Fruit fly (Drosophila melanogaster): ENCODE data around the gene CG15561.
A peak's percentile ranks its signal among the peaks of the same experiment; 100 is the strongest.

CG15561 gene

dm6 chr3R:31215830-31216229 is at the start of gene CG15561:
Gene CG15561 (minus strand): TSS chr3R:31215942.
- TF ChIP-seq Ptx1 (GFP tag; IDR thresholded peaks at IDR 0.05) (no peak), oc (tag; optimal IDR thresholded peaks at IDR 0.05) (no peak), Sox100B (GFP tag; optimal IDR thresholded peaks at IDR 0.05) (no peak), CG16815 (GFP tag; optimal IDR thresholded peaks at IDR 0.05) (no peak), dan (GFP tag; IDR thresholded peaks at IDR 0.05) (no peak), CG12236 (GFP tag; optimal IDR thresholded peaks at IDR 0.05) (peak; percentile 20), CG11723 (GFP tag; optimal IDR thresholded peaks at IDR 0.05) (no peak), Bteb2 (GFP tag; optimal IDR thresholded peaks at IDR 0.05) (no peak), zfh2 (GFP tag; optimal IDR thresholded peaks at IDR 0.05) (peak; percentile 35), CG17328 (GFP tag; IDR thresholded peaks at IDR 0.05) (no peak), HmgZ (tag; optimal IDR thresholded peaks at IDR 0.05) (peak; percentile 81), fd3F (GFP tag; optimal IDR thresholded peaks at IDR 0.05) (peak; percentile 5), CG11504 (tag; optimal IDR thresholded peaks at IDR 0.05) (no peak), zen (tag; optimal IDR thresholded peaks at IDR 0.05) (peak; percentile 43), Blimp-1 (GFP tag; optimal IDR thresholded peaks at IDR 0.05) (no peak), ttk (GFP tag; IDR thresholded peaks at IDR 0.05) (no peak), wdn (GFP tag; IDR thresholded peaks at IDR 0.05) (no peak), CG12942 (GFP tag; optimal IDR thresholded peaks at IDR 0.05) (peak; percentile 9), Awh (GFP tag; IDR thresholded peaks at IDR 0.05) (no peak), CG4360 (GFP tag; IDR thresholded peaks at IDR 0.05) (no peak), Dip2 (GFP tag; IDR thresholded peaks at IDR 0.05) (no peak), Hsf (GFP tag; optimal IDR thresholded peaks at IDR 0.05) (peak; percentile 30), CG14050 (GFP tag; IDR thresholded peaks at IDR 0.05) (no peak), crp (GFP tag; optimal IDR thresholded peaks at IDR 0.05) (peak in 1 of 2 experiments; percentile 2), CG10366 (GFP tag; IDR thresholded peaks at IDR 0.05) (no peak), Dek (tag; optimal IDR thresholded peaks at IDR 0.05) (no peak), GATAe (GFP tag; conservative IDR thresholded peaks at IDR 0.05) (no peak), ATbp (GFP tag; optimal IDR thresholded peaks at IDR 0.05) (no peak), sisA (GFP tag; IDR thresholded peaks at IDR 0.05) (no peak), Xbp1 (GFP tag; optimal IDR thresholded peaks at IDR 0.05) (peak; percentile 30), wek (GFP tag; optimal IDR thresholded peaks at IDR 0.05) (peak; percentile 53), hth (optimal IDR thresholded peaks at IDR 0.05) (no peak), CG18476 (GFP tag; optimal IDR thresholded peaks at IDR 0.05) (no peak), CG10565 (GFP tag; optimal IDR thresholded peaks at IDR 0.05) (no peak), pho (GFP tag; optimal IDR thresholded peaks at IDR 0.05) (peak; percentile 2), CG15269 (tag; optimal IDR thresholded peaks at IDR 0.05) (no peak), MBD-R2 (GFP tag; IDR thresholded peaks at IDR 0.05) (no peak), HLH54F (GFP tag; optimal IDR thresholded peaks at IDR 0.05) (peak; percentile 46), caup (GFP tag; optimal IDR thresholded peaks at IDR 0.05; ENCODE audit: severe bottlenecking) (peak; percentile 73), CG7745 (tag; optimal IDR thresholded peaks at IDR 0.05) (no peak), MTF-1 (GFP tag; optimal IDR thresholded peaks at IDR 0.05; ENCODE audit: borderline replicate concordance) (peak; percentile 69), CG10959 (GFP tag; IDR thresholded peaks at IDR 0.05) (no peak), CG32532 (GFP tag; IDR thresholded peaks at IDR 0.05) (no peak), Stat92E (GFP tag; optimal IDR thresholded peaks at IDR 0.05) (peak in 1 of 3 experiments; percentile 31), usp (GFP tag; optimal IDR thresholded peaks at IDR 0.05) (no peak), Atf-2 (GFP tag; optimal IDR thresholded peaks at IDR 0.05) (no peak), sens-2 (GFP tag; IDR thresholded peaks at IDR 0.05) (no peak), Aef1 (GFP tag; IDR thresholded peaks at IDR 0.05) (no peak), ind (GFP tag; optimal IDR thresholded peaks at IDR 0.05) (no peak), Dp (GFP tag; optimal IDR thresholded peaks at IDR 0.05) (peak; percentile 98), ssp (GFP tag; IDR thresholded peaks at IDR 0.05) (no peak), abd-A (tag; optimal IDR thresholded peaks at IDR 0.05) (no peak)
